Worm (Caenorhabditis elegans) whole organism, L3 larva: ENCODE results near the gene Y53C12A.8.
A peak's percentile ranks its signal among the peaks of the same experiment; 100 is the strongest.

Experiments used
- R02D3.7 ChIP-seq: fragments of 150-350 bp; optimal IDR thresholded peaks from 2 replicates; lab custom pipeline; 2014; ENCODE audit warnings: missing biosample characterization, missing genetic modification characterization
- aly-2 ChIP-seq: fragments of 150-350 bp; optimal IDR thresholded peaks from 2 replicates; lab custom pipeline; 2014; ENCODE audit warnings: missing biosample characterization, missing genetic modification characterization
- ama-1 ChIP-seq: fragments of 150-350 bp; optimal IDR thresholded peaks from 2 replicates; lab custom pipeline; 2018
- ceh-16 ChIP-seq: sonication (generic microtip); optimal IDR thresholded peaks from 2 replicates; lab custom pipeline; 2017; ENCODE audit warnings: missing biosample characterization, missing genetic modification characterization
- ceh-28 ChIP-seq: fragments of 150-350 bp; optimal IDR thresholded peaks from 2 replicates; lab custom pipeline; 2014; ENCODE audit warnings: missing biosample characterization, missing genetic modification reagents, missing genetic modification characterization
- daf-12 ChIP-seq: fragments of 150-350 bp; optimal IDR thresholded peaks from 2 replicates; lab custom pipeline; 2014; ENCODE audit warnings: missing biosample characterization, missing genetic modification reagents, missing genetic modification characterization
- egl-27 ChIP-seq: sonication (generic microtip); optimal IDR thresholded peaks from 4 replicates; lab custom pipeline; 2017; ENCODE audit warnings: missing biosample characterization, missing genetic modification reagents, missing genetic modification characterization
- egl-5 ChIP-seq: fragments of 150-350 bp; optimal IDR thresholded peaks from 2 replicates; lab custom pipeline; 2017; ENCODE audit warnings: missing biosample characterization, missing genetic modification reagents, missing genetic modification characterization, inconsistent platforms
- elt-1 ChIP-seq: fragments of 150-350 bp; optimal IDR thresholded peaks from 2 replicates; lab custom pipeline; 2014; ENCODE audit warnings: missing biosample characterization, missing genetic modification characterization
- elt-2 ChIP-seq: sonication (generic microtip); optimal IDR thresholded peaks from 2 replicates; lab custom pipeline; 2016; ENCODE audit warnings: missing genetic modification reagents, mild to moderate bottlenecking, missing genetic modification characterization, missing compliant biosample characterization
- elt-3 ChIP-seq, 3 experiments: fragments of 150-350 bp in 1 of 3; sonication (generic microtip) in 2 of 3; optimal IDR thresholded peaks; 2 replicates in 2 of 3; 4 replicates in 1 of 3; lab custom pipeline; 2014 to 2017; ENCODE audit warnings: missing biosample characterization in 3 of 3, missing genetic modification characterization in 3 of 3
- eor-1 ChIP-seq, 2 experiments: fragments of 150-350 bp; optimal IDR thresholded peaks; 2 replicates each; lab custom pipeline; 2014 to 2018; ENCODE audit warnings: missing biosample characterization in 2 of 2, missing genetic modification characterization in 2 of 2
- fkh-10 ChIP-seq: sonication (generic microtip); optimal IDR thresholded peaks from 2 replicates; lab custom pipeline; 2017; ENCODE audit warnings: missing biosample characterization, missing genetic modification reagents, missing genetic modification characterization
- fkh-2 ChIP-seq: fragments of 150-350 bp; optimal IDR thresholded peaks from 2 replicates; lab custom pipeline; 2014; ENCODE audit warnings: missing biosample characterization, missing genetic modification reagents, missing genetic modification characterization
- fos-1 ChIP-seq: fragments of 150-350 bp; optimal IDR thresholded peaks from 2 replicates; lab custom pipeline; 2014; ENCODE audit warnings: missing biosample characterization, missing genetic modification characterization
- hmg-11 ChIP-seq: sonication (generic microtip); optimal IDR thresholded peaks from 2 replicates; lab custom pipeline; 2016; ENCODE audit warnings: missing genetic modification characterization, missing compliant biosample characterization
- jun-1 ChIP-seq: fragments of 150-350 bp; optimal IDR thresholded peaks from 2 replicates; lab custom pipeline; 2014; ENCODE audit warnings: missing biosample characterization, missing genetic modification reagents, missing genetic modification characterization
- lin-15B ChIP-seq: fragments of 150-350 bp; optimal IDR thresholded peaks from 2 replicates; lab custom pipeline; 2014; ENCODE audit warnings: missing biosample characterization, missing genetic modification characterization
- lin-39 ChIP-seq: fragments of 150-350 bp; optimal IDR thresholded peaks from 2 replicates; lab custom pipeline; 2018; ENCODE audit warnings: missing biosample characterization, missing genetic modification reagents, missing genetic modification characterization
- mdl-1 ChIP-seq: fragments of 150-350 bp; optimal IDR thresholded peaks from 2 replicates; lab custom pipeline; 2014; ENCODE audit warnings: missing biosample characterization, missing genetic modification characterization
- mml-1 ChIP-seq: fragments of 150-350 bp; sonication (generic microtip); optimal IDR thresholded peaks from 3 replicates; lab custom pipeline; 2014; ENCODE audit warnings: missing biosample characterization, missing genetic modification characterization
- nfya-1 ChIP-seq: sonication (generic microtip); optimal IDR thresholded peaks from 2 replicates; lab custom pipeline; 2017; ENCODE audit warnings: missing genetic modification characterization, mild to moderate bottlenecking, missing compliant biosample characterization, antibody characterized with exemption, moderate library complexity; ENCODE audit not compliant: insufficient read depth
- nhr-12 ChIP-seq: fragments of 150-350 bp; optimal IDR thresholded peaks from 2 replicates; lab custom pipeline; 2014; ENCODE audit warnings: missing biosample characterization, missing genetic modification characterization
- nhr-23 ChIP-seq: fragments of 150-350 bp; optimal IDR thresholded peaks from 2 replicates; lab custom pipeline; 2014; ENCODE audit warnings: missing biosample characterization, missing genetic modification reagents, missing genetic modification characterization
- nhr-25 ChIP-seq: sonication (generic microtip); optimal IDR thresholded peaks from 2 replicates; lab custom pipeline; 2017; ENCODE audit warnings: missing biosample characterization, missing genetic modification characterization
- nhr-28 ChIP-seq: fragments of 150-350 bp; optimal IDR thresholded peaks from 2 replicates; lab custom pipeline; 2014; ENCODE audit warnings: missing biosample characterization, missing genetic modification characterization
- nhr-43 ChIP-seq: sonication (generic microtip); optimal IDR thresholded peaks from 2 replicates; lab custom pipeline; 2016; ENCODE audit warnings: mild to moderate bottlenecking, missing genetic modification characterization, missing compliant biosample characterization; ENCODE audit not compliant: poor library complexity, severe bottlenecking
- nhr-77 ChIP-seq: fragments of 150-350 bp; optimal IDR thresholded peaks from 2 replicates; lab custom pipeline; 2014; ENCODE audit warnings: missing biosample characterization, missing genetic modification characterization
- pha-4 ChIP-seq: fragments of 150-350 bp; optimal IDR thresholded peaks from 2 replicates; lab custom pipeline; 2014; ENCODE audit warnings: missing biosample characterization, missing genetic modification reagents, missing genetic modification characterization
- pqm-1 ChIP-seq: fragments of 150-350 bp; optimal IDR thresholded peaks from 2 replicates; lab custom pipeline; 2017; ENCODE audit warnings: missing biosample characterization, missing genetic modification characterization, inconsistent platforms
- skn-1 ChIP-seq: fragments of 150-350 bp; optimal IDR thresholded peaks from 2 replicates; lab custom pipeline; 2014; ENCODE audit warnings: missing biosample characterization, missing genetic modification characterization
- snpc-4 ChIP-seq: fragments of 150-350 bp; optimal IDR thresholded peaks from 2 replicates; lab custom pipeline; 2014; ENCODE audit warnings: missing biosample characterization, missing genetic modification characterization
- tbx-2 ChIP-seq: sonication (generic microtip); optimal IDR thresholded peaks from 2 replicates; lab custom pipeline; 2016; ENCODE audit warnings: mild to moderate bottlenecking, missing genetic modification characterization, missing compliant biosample characterization
- unc-39 ChIP-seq: sonication (generic microtip); optimal IDR thresholded peaks from 4 replicates; lab custom pipeline; 2017; ENCODE audit warnings: missing biosample characterization, missing genetic modification characterization
- unc-62 ChIP-seq: fragments of 150-350 bp; sonication (generic microtip); optimal IDR thresholded peaks from 4 replicates; lab custom pipeline; 2014; ENCODE audit warnings: missing biosample characterization, missing genetic modification reagents, missing genetic modification characterization
- ztf-11 ChIP-seq: fragments of 150-350 bp; optimal IDR thresholded peaks from 2 replicates; lab custom pipeline; 2014; ENCODE audit warnings: missing biosample characterization, missing genetic modification characterization
- ztf-4 ChIP-seq: fragments of 150-350 bp; optimal IDR thresholded peaks from 2 replicates; lab custom pipeline; 2014; ENCODE audit warnings: missing biosample characterization, missing genetic modification characterization

Gene Y53C12A.8

DNA sequence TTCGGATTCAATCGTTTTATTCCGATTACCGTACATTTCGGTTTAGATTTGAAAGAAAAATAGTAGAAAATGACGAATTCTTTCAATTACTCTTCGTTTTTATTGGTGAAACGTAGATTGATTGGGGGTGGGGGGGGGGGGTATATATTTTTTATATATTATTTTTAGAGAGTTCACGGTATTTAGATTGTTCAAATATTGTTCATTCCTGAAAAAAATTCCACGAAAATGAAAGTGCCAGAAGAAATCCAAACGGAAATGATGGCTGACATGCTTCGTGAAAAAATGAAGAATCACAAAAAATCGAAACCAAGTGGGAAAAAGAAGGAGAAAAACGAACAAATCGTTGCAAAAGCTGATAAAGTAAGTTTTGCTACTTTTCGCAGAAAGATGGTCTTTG is at the start of gene Y53C12A.8, which contains the start of gene Y53C12A.7:
Y53C12A.8 (minus strand) TSS at position 101 of the 400 bp plus-strand sequence.
Y53C12A.7 (plus strand) TSS at position 181 of the 400 bp plus-strand sequence.
- TF ChIP-seq unc-39 (no peak), mml-1 (tag; lab: Kevin White, UChicago) (no peak), daf-12 (tag; lab: Kevin White, UChicago) (no peak), fos-1 (no peak), eor-1 (tag; optimal IDR thresholded peaks at IDR 0.05; lab: Kevin White, UChicago) (no peak), nhr-23 (tag; lab: Kevin White, UChicago) (no peak), nhr-28 (tag; lab: Kevin White, UChicago) (no peak), hmg-11 (tag; lab: Kevin White, UChicago) (no peak), R02D3.7 (tag; lab: Kevin White, UChicago) (no peak), snpc-4 (tag; lab: Kevin White, UChicago) (no peak), tbx-2 (tag; lab: Kevin White, UChicago) (no peak), mdl-1 (tag; lab: Kevin White, UChicago) (no peak), ceh-28 (no peak), jun-1 (tag; lab: Kevin White, UChicago) (no peak), nhr-77 (tag; lab: Kevin White, UChicago) (no peak), pqm-1 (tag; lab: Kevin White, UChicago) (no peak), aly-2 (tag; lab: Kevin White, UChicago) (no peak), elt-1 (tag; lab: Kevin White, UChicago) (no peak)

DNA sequence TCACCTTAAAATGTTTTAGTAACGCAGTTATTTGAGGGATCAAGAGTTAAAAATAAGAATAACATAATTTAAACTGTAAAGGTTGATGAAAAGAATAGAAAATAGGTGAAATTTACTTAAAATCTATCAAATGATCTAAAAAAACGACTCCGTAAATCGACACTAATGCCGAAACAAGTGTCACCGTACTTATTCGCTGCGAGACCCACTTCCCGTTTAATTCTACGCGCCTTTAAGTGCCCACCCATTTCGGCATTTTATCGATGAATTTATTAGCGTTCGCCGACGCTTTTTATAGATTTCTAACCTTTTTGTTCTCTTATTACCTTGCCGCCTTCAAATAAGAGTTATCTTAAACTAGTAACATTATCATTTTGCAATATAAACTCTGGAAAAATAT is 45.8 kb upstream of the Y53C12A.8 start, which contains the start of the genes Y53C12B.1 and nos-3:
Y53C12B.1 (minus strand) TSS at position 10 of the 400 bp plus-strand sequence.
nos-3 (plus strand) TSS at position 248 of the 400 bp plus-strand sequence.
- no peak for TF ChIP-seq unc-62 (GFP tag; lab: Kevin White, UChicago)
- peak; percentile 88 for TF ChIP-seq lin-15B (tag; lab: Kevin White, UChicago)
- TF ChIP-seq ceh-16: no peak
- no peak for TF ChIP-seq jun-1 (tag; lab: Kevin White, UChicago)
- TF ChIP-seq pqm-1 (tag; lab: Kevin White, UChicago): peak; percentile 71
- TF ChIP-seq pha-4 (tag; lab: Kevin White, UChicago): peak; percentile 93
- TF ChIP-seq ceh-28: peak; percentile 64
- peak; percentile 96 for TF ChIP-seq R02D3.7 (tag; lab: Kevin White, UChicago)
- no peak for TF ChIP-seq egl-27 (tag; lab: Kevin White, UChicago)
- TF ChIP-seq snpc-4 (tag; lab: Kevin White, UChicago): peak; percentile 66
- peak; percentile 55 for TF ChIP-seq elt-2 (tag; lab: Kevin White, UChicago)
- TF ChIP-seq nhr-43 (tag; lab: Kevin White, UChicago): peak; percentile 69
- peak; percentile 79 for TF ChIP-seq egl-5 (tag; lab: Kevin White, UChicago)
- peak; percentile 60 for TF ChIP-seq hmg-11 (tag; lab: Kevin White, UChicago)
- TF ChIP-seq nhr-12 (tag; lab: Kevin White, UChicago): no peak
- peak; percentile 97 for TF ChIP-seq nfya-1 (tag; lab: Kevin White, UChicago)
- TF ChIP-seq skn-1 (tag; lab: Kevin White, UChicago): peak; percentile 73
- TF ChIP-seq nhr-23 (tag; lab: Kevin White, UChicago): peak; percentile 91
- peak; percentile 92 for TF ChIP-seq lin-39 (tag; lab: Kevin White, UChicago)
- TF ChIP-seq elt-1 (tag; lab: Kevin White, UChicago): peak; percentile 54
- TF ChIP-seq fkh-10 (GFP tag; lab: Kevin White, UChicago): peak; percentile 12
- TF ChIP-seq nhr-25 (tag; lab: Kevin White, UChicago): peak; percentile 88

DNA sequence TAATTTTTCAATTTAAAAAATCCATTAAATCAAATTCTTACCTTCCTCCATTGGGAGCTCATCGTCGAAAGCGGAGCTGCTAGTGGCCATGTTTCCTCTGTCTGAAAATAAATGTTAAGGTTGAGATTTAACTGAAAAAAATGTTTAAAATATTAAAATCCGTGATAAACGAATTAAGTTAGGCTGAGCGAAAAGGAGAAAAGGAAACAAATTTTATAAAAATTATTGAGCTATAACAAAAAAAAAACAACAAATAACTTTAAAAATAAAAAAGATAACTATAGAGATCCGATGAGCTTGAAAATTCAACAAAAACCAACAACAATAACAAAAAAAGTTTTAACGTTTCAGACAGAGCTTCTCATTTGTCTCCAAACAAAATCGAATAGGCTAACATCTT is 42.5 kb upstream of the Y53C12A.8 start, which contains the start of gene pno-1:
pno-1 (minus strand) TSS at position 101 of the 400 bp plus-strand sequence.
- TF ChIP-seq nfya-1 (tag; lab: Kevin White, UChicago) (no peak), ztf-4 (no peak), ama-1 (lab: Kevin White, UChicago) (no peak), unc-39 (no peak), ztf-11 (tag; lab: Kevin White, UChicago) (no peak), fkh-2 (tag; lab: Kevin White, UChicago) (no peak), hmg-11 (tag; lab: Kevin White, UChicago) (no peak), snpc-4 (tag; lab: Kevin White, UChicago) (no peak), egl-27 (tag; lab: Kevin White, UChicago) (no peak), pqm-1 (tag; lab: Kevin White, UChicago) (no peak), elt-3 (tag; optimal IDR thresholded peaks at IDR 0.05; lab: Kevin White, UChicago) (no peak)
